Fruit fly (Drosophila melanogaster): ENCODE data around the gene Sol1.

Sol1 gene

DNA sequence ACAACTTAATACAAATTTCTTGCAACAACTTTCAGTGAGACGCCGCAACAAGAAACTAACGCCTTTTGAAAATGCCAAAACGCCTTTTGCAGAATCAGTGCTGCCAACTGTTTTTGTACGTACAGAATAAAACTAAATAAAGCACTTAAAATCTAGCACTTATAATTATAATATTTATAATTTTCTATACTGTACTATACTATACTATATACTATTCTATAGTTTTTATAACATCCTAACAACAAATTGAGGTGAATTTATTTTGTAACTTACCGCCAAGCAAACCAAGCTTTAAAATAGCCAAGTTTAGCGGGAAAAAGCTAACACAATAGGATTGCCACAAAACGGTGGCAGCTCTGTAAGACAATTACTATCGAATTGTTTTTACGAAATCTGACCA is 47.7 kb downstream of the Sol1 start, which contains the start of the genes Aos1 and Srlp (continued):
- TF ChIP-seq kay (GFP tag; optimal IDR thresholded peaks at IDR 0.05) (no peak), salm (tag; optimal IDR thresholded peaks at IDR 0.05) (no peak), CG34224 (GFP tag; IDR thresholded peaks at IDR 0.05; ENCODE audit: partially characterized antibody) (no peak), zf30C (GFP tag; optimal IDR thresholded peaks at IDR 0.05) (no peak), bbx (GFP tag; IDR thresholded peaks at IDR 0.05; ENCODE audit: partially characterized antibody) (no peak), CG9437 (GFP tag; optimal IDR thresholded peaks at IDR 0.05) (peak; percentile 51), hb (GFP tag; IDR thresholded peaks at IDR 0.05; ENCODE audit: partially characterized antibody) (no peak), CG6175 (GFP tag; IDR thresholded peaks at IDR 0.05) (no peak), Dll (GFP tag; IDR thresholded peaks at IDR 0.05; ENCODE audit: partially characterized antibody) (0 out of 4 replicates have a peak, but pooled peaks have one; percentile 51), PHDP (tag; optimal IDR thresholded peaks at IDR 0.05) (peak; percentile 61), gce (GFP tag; IDR thresholded peaks at IDR 0.05) (no peak), CG34376 (GFP tag; optimal IDR thresholded peaks at IDR 0.05) (peak; percentile 17), CG13894 (tag; optimal IDR thresholded peaks at IDR 0.05) (peak; percentile 63), pan (optimal IDR thresholded peaks at IDR 0.05) (no peak), pan (GFP tag; optimal IDR thresholded peaks at IDR 0.05 in 1 of 2, IDR thresholded peaks at IDR 0.05 in 1 of 2) (no peak), CG11093 (GFP tag; IDR thresholded peaks at IDR 0.05) (no peak), eyg (GFP tag; optimal IDR thresholded peaks at IDR 0.05) (no peak), CG1233 (GFP tag; optimal IDR thresholded peaks at IDR 0.05) (peak; percentile 45), h (optimal IDR thresholded peaks at IDR 0.05) (no peak), CG4617 (GFP tag; optimal IDR thresholded peaks at IDR 0.05; ENCODE audit: borderline replicate concordance) (peak; percentile 72), CG7963 (GFP tag; IDR thresholded peaks at IDR 0.05; ENCODE audit: partially characterized antibody) (no peak), dmrt99B (tag; optimal IDR thresholded peaks at IDR 0.05) (no peak), zfh2 (GFP tag; optimal IDR thresholded peaks at IDR 0.05) (peak; percentile 18), B-H2 (GFP tag; optimal IDR thresholded peaks at IDR 0.05) (peak; percentile 60), CG11398 (GFP tag; optimal IDR thresholded peaks at IDR 0.05) (no peak), H15 (GFP tag; IDR thresholded peaks at IDR 0.05) (no peak), unpg (GFP tag; optimal IDR thresholded peaks at IDR 0.05) (peak; percentile 58), sc (optimal IDR thresholded peaks at IDR 0.05) (no peak), sc (GFP tag; optimal IDR thresholded peaks at IDR 0.05) (peak; percentile 1), sob (GFP tag; IDR thresholded peaks at IDR 0.05) (no peak), CG14441 (GFP tag; IDR thresholded peaks at IDR 0.05) (no peak), CG6254 (GFP tag; optimal IDR thresholded peaks at IDR 0.05) (no peak), nmo (GFP tag; optimal IDR thresholded peaks at IDR 0.05) (peak; percentile 77), CG4707 (GFP tag; optimal IDR thresholded peaks at IDR 0.05) (no peak), Opbp (GFP tag; IDR thresholded peaks at IDR 0.05; ENCODE audit: partially characterized antibody) (no peak), Dek (tag; optimal IDR thresholded peaks at IDR 0.05) (peak; percentile 63), run (tag; optimal IDR thresholded peaks at IDR 0.05) (no peak), CG12104 (GFP tag; optimal IDR thresholded peaks at IDR 0.05) (peak; percentile 30), gro (GFP tag; optimal IDR thresholded peaks at IDR 0.05) (no peak), Usf (GFP tag; optimal IDR thresholded peaks at IDR 0.05) (peak; percentile 9), CG2129 (GFP tag; IDR thresholded peaks at IDR 0.05; ENCODE audit: partially characterized antibody) (no peak), CG9797 (GFP tag; optimal IDR thresholded peaks at IDR 0.05) (peak; percentile 63), CG10366 (GFP tag; IDR thresholded peaks at IDR 0.05) (no peak), CG10979 (tag; optimal IDR thresholded peaks at IDR 0.05) (peak; percentile 52), org-1 (GFP tag; optimal IDR thresholded peaks at IDR 0.05) (no peak), Hand (GFP tag; optimal IDR thresholded peaks at IDR 0.05) (no peak), CG4360 (GFP tag; IDR thresholded peaks at IDR 0.05) (no peak), CG32767 (GFP tag; IDR thresholded peaks at IDR 0.05) (no peak), CG15514 (GFP tag; optimal IDR thresholded peaks at IDR 0.05) (peak; percentile 58), CG13775 (GFP tag; optimal IDR thresholded peaks at IDR 0.05) (peak; percentile 56), Doc2 (GFP tag; IDR thresholded peaks at IDR 0.05) (no peak)

Measured in whole organism, embryonic.